Worm (Caenorhabditis elegans) whole organism, L4 larva: Measurements from ENCODE around the gene F26F2.4.

Experiments
- Y75B8A.6 ChIP-seq: fragments of 200-800 bp; sonication (Bioruptor generic); IDR thresholded peaks from 2 replicates; pipeline ENCODE4 v1.3.6; 2022; ENCODE audit warnings: missing genetic modification reagents, missing genetic modification characterization, missing compliant biosample characterization
- ZK337.2 ChIP-seq: fragments of 200-800 bp; sonication (Bioruptor generic); IDR thresholded peaks from 2 replicates; pipeline ENCODE4 v1.3.6; 2022; ENCODE audit warnings: missing genetic modification reagents, missing genetic modification characterization, missing compliant biosample characterization
- ZK546.5 ChIP-seq, 2 experiments: sonication (generic microtip); optimal IDR thresholded peaks; 2 replicates each; lab custom pipeline; 2017; ENCODE audit warnings: missing biosample characterization in 2 of 2, missing genetic modification characterization in 2 of 2
- jun-1 ChIP-seq: fragments of 150-350 bp; optimal IDR thresholded peaks from 2 replicates; lab custom pipeline; 2014; ENCODE audit warnings: missing biosample characterization, missing genetic modification reagents, missing genetic modification characterization
- pqm-1 ChIP-seq: sonication (generic microtip); optimal IDR thresholded peaks from 2 replicates; lab custom pipeline; 2017; ENCODE audit warnings: missing biosample characterization, missing genetic modification characterization
- ztf-11 ChIP-seq: fragments of 150-350 bp; optimal IDR thresholded peaks from 2 replicates; lab custom pipeline; 2014; ENCODE audit warnings: missing biosample characterization, missing genetic modification characterization

ce11 chrV:20552971-20553370 lies 16.1 kb upstream of the F26F2.4 start, which contains the start of gene vmo-1:
- TF ChIP-seq pqm-1 (tag; lab: Kevin White, UChicago) (no peak), Y75B8A.6 (no peak), ZK546.5 (tag; optimal IDR thresholded peaks at IDR 0.05; lab: Kevin White, UChicago) (no peak), ztf-11 (tag; lab: Kevin White, UChicago) (no peak), ZK337.2 (no peak), jun-1 (no peak)
